Worm (Caenorhabditis elegans): ENCODE measurements around the gene pcca-1.

pcca-1 gene

DNA sequence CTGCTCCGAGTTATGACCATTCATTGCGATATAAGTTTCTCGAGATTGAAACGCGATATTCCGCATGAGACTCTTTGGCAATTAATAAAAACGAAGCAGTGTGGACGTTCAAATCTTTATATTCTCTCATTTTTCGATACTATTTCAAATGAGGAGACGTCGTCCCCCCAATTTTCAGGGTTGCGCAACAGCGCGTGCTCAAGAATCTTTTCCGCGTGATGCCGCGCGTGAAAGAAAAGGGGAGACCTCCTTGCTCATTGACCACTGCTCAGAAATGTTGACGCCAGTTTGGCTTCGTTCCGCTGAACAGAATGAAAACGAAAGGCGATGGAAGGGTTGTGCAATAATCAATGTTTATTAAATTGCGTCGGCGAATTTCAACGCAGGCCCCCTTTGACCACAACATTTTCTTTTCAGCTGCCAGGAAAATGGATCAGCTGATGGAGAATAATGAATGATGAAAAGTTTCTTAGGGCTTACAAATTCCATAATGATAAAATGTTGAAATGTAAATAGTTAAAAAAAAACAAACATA, 5.2 kb downstream of the pcca-1 start:
- TF ChIP-seq lin-13 (tag; optimal IDR thresholded peaks at IDR 0.05) (no peak), snpc-4 (tag; optimal IDR thresholded peaks at IDR 0.05) (no peak), zip-8 (tag; optimal IDR thresholded peaks at IDR 0.05) (peak; percentile 46), ces-1 (GFP tag; optimal IDR thresholded peaks at IDR 0.05) (peak; percentile 79)

- TF ChIP-seq hlh-1 (tag; optimal IDR thresholded peaks at IDR 0.05): no peak
- peak; percentile 32 for TF ChIP-seq ces-1 (GFP tag; optimal IDR thresholded peaks at IDR 0.05)
- TF ChIP-seq unc-120 (tag; optimal IDR thresholded peaks at IDR 0.05; ENCODE audit: poor library complexity, severe bottlenecking): peak; percentile 25
Measured at ce11 chrX:7653708-7654390, 6.9 kb downstream of the pcca-1 start.

ce11 chrX:7652308-7652707, 8.5 kb downstream of the pcca-1 start:
- TF ChIP-seq ceh-83 (GFP tag; optimal IDR thresholded peaks at IDR 0.05) (no peak), cnd-1 (tag; optimal IDR thresholded peaks at IDR 0.05) (no peak), nhr-12 (tag; optimal IDR thresholded peaks at IDR 0.05) (no peak), bed-3 (GFP tag; optimal IDR thresholded peaks at IDR 0.05) (no peak), M03D4.4 (tag; optimal IDR thresholded peaks at IDR 0.05) (no peak), pha-4 (tag; optimal IDR thresholded peaks at IDR 0.05) (no peak), nhr-237 (tag; optimal IDR thresholded peaks at IDR 0.05) (no peak)

DNA sequence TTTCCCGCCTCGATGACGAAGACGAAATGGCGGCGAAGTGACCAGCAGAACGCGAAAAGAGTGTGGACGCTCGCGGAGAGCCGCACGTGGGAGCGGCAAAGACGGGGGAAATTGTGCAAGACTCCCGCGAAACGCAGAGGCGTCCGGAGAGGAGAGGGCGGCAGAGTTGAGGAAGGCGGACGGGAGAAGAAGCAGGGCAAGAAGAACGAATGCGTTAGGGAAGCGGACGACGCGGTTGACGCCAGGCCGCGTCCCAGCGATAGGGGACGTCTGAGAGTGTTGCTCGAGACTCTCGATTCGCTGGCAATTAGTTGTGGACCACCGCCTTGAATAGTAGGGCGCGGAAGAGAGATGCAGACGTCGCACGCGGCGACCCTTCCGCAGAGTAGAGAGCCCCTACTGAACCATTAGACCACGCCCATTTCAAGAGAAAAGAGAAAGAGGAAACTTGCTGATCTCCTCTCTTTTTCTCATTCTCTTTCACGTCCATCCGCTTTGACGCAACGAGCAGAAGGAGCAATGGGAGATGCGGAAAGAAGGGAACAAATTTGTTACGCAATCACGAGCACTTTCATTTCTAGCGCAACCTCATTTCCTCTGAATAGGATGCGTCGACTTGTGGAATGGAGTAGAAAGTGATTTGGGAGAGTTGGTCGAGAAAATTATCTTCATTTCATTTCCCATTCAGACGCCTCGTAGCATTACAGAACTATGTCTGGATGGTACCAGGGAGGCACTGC, 9.4 kb downstream of the pcca-1 start:
- no peak for TF ChIP-seq drap-1 (GFP tag; optimal IDR thresholded peaks at IDR 0.05)
- peak; percentile 64 for TF ChIP-seq unc-120 (tag; optimal IDR thresholded peaks at IDR 0.05; ENCODE audit: poor library complexity, severe bottlenecking)
- TF ChIP-seq mep-1 (tag; optimal IDR thresholded peaks at IDR 0.05): no peak
- peak; percentile 27 for TF ChIP-seq bed-3 (GFP tag; optimal IDR thresholded peaks at IDR 0.05)
- TF ChIP-seq hlh-1 (tag; optimal IDR thresholded peaks at IDR 0.05): no peak
- peak; percentile 86 for TF ChIP-seq ces-1 (GFP tag; optimal IDR thresholded peaks at IDR 0.05)
- no peak for TF ChIP-seq unc-62 (GFP tag; optimal IDR thresholded peaks at IDR 0.05)
- TF ChIP-seq lin-13 (tag; optimal IDR thresholded peaks at IDR 0.05): peak; percentile 25
- TF ChIP-seq zip-8 (tag; optimal IDR thresholded peaks at IDR 0.05): peak; percentile 73
- no peak for TF ChIP-seq unc-39 (tag; optimal IDR thresholded peaks at IDR 0.05)
- TF ChIP-seq mls-2 (tag; optimal IDR thresholded peaks at IDR 0.05): peak; percentile 38

ce11 chrX:7645313-7645712, 15.5 kb downstream of the pcca-1 start, which contains the start of gene F26A10.2:
Gene F26A10.2 (minus strand): TSS chrX:7645413.
- no peak for TF ChIP-seq snpc-4 (tag; optimal IDR thresholded peaks at IDR 0.05)
- no peak for TF ChIP-seq nhr-2 (tag; optimal IDR thresholded peaks at IDR 0.05)
- no peak for TF ChIP-seq unc-39 (tag; optimal IDR thresholded peaks at IDR 0.05)
- no peak for TF ChIP-seq lsy-2 (tag; optimal IDR thresholded peaks at IDR 0.05)

DNA sequence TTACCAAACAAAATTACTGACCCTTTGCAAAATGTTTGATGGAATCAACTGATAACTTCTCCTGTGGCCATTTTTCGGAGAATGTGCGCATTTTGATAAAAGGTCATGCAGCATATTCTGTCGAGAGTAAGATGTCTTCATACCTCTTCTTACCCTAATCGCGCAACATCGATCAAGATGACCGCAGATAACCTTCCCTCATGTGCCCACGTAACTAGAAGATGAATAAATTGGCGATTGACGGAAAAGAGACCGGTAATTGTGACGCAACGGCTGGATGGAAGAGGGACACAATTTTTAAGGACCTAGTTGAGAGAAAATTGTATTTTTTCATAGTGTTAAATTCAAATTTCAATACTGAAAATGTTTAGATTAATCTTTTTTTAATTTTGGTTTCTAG, 20.0 kb downstream of the pcca-1 start:
- TF ChIP-seq unc-62 (GFP tag; optimal IDR thresholded peaks at IDR 0.05) (peak; percentile 72), zip-8 (tag; optimal IDR thresholded peaks at IDR 0.05) (peak; percentile 57), elt-1 (tag; optimal IDR thresholded peaks at IDR 0.05; ENCODE audit: borderline replicate concordance, insufficient read depth) (peak; percentile 92), tbx-8 (GFP tag; optimal IDR thresholded peaks at IDR 0.05) (no peak), nhr-2 (tag; optimal IDR thresholded peaks at IDR 0.05) (peak; percentile 94)

DNA sequence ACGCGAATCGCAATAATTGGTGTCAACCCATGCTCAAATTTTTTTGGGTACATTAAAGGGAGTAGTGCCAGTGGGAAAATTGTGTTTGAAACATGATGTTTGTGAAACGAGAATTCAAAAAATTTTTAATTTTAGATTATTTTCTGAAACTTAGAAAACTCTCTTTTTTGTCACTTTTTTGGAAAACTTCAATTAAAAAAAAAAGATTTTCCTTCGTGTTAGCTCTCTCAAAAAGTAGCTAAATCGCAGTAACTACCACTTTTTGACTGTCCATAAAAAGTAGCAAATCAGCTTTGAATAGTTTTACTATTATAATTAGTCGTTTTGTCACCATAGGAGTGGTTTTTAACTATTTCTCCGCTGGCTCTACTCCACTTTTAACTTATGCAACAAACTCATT, 20.4 kb downstream of the pcca-1 start:
- TF ChIP-seq bed-3 (GFP tag; optimal IDR thresholded peaks at IDR 0.05) (no peak), lsy-2 (tag; optimal IDR thresholded peaks at IDR 0.05) (no peak), mls-2 (tag; optimal IDR thresholded peaks at IDR 0.05) (no peak), zip-8 (tag; optimal IDR thresholded peaks at IDR 0.05) (no peak), drap-1 (GFP tag; optimal IDR thresholded peaks at IDR 0.05) (no peak), elt-3 (tag; optimal IDR thresholded peaks at IDR 0.05) (no peak), sem-2 (GFP tag; optimal IDR thresholded peaks at IDR 0.05) (no peak)

All from whole organism, mixed stage, embryonic.